Fruit fly (Drosophila melanogaster) whole organism, wandering third instar larva: ENCODE data around the gene Agpat1.

ENCODE experiments used
- CG32264 ChIP-seq: fragments of 200-800 bp; sonication (Bioruptor generic); optimal IDR thresholded peaks from 2 replicates; lab custom pipeline; 2016; ENCODE audit warnings: missing biosample characterization, missing genetic modification characterization
- Dfd ChIP-seq: fragments of >200 bp; optimal IDR thresholded peaks from 2 replicates; lab custom pipeline; 2017; ENCODE audit warnings: missing biosample characterization, missing genetic modification characterization
- GATAd ChIP-seq: sonication (Bioruptor generic); optimal IDR thresholded peaks from 2 replicates; lab custom pipeline; 2016; ENCODE audit warnings: missing biosample characterization, missing genetic modification characterization
- HLH106 ChIP-seq: fragments of 200-800 bp; optimal IDR thresholded peaks from 3 replicates; lab custom pipeline; 2019; ENCODE audit warnings: missing biosample characterization, mild to moderate bottlenecking, missing genetic modification characterization, moderate library complexity
- OdsH ChIP-seq: fragments of 200-800 bp; sonication (Bioruptor generic); optimal IDR thresholded peaks from 2 replicates; lab custom pipeline; 2016; ENCODE audit warnings: missing biosample characterization, mild to moderate bottlenecking, missing genetic modification characterization
- Rel ChIP-seq, 2 experiments: fragments of 200-800 bp; sonication (Bioruptor generic) in 1 of 2; optimal IDR thresholded peaks; 2 replicates in 1 of 2; 3 replicates in 1 of 2; lab custom pipeline; 2016 to 2019; ENCODE audit warnings: mild to moderate bottlenecking in 2 of 2, missing biosample characterization in 2 of 2, missing genetic modification characterization in 2 of 2, moderate library complexity in 1 of 2
- Sp1 ChIP-seq: fragments of 200-800 bp; sonication (Bioruptor generic); optimal IDR thresholded peaks from 3 replicates; lab custom pipeline; 2019; ENCODE audit warnings: missing biosample characterization, mild to moderate bottlenecking, missing genetic modification characterization, moderate library complexity
- brk ChIP-seq: fragments of 200-800 bp; sonication (Bioruptor generic); optimal IDR thresholded peaks from 2 replicates; lab custom pipeline; 2016; ENCODE audit warnings: missing biosample characterization, mild to moderate bottlenecking, missing genetic modification characterization
- dsf ChIP-seq: sonication (Bioruptor generic); optimal IDR thresholded peaks from 2 replicates; lab custom pipeline; 2016; ENCODE audit warnings: missing biosample characterization, missing genetic modification characterization, borderline replicate concordance
- pan ChIP-seq: fragments of >200 bp; optimal IDR thresholded peaks from 2 replicates; lab custom pipeline; 2017
- rgr ChIP-seq: fragments of 200-800 bp; sonication (Bioruptor generic); optimal IDR thresholded peaks from 3 replicates; lab custom pipeline; 2016; ENCODE audit warnings: missing biosample characterization, mild to moderate bottlenecking, missing genetic modification characterization
- sage ChIP-seq: fragments of 200-800 bp; sonication (Bioruptor generic); optimal IDR thresholded peaks from 2 replicates; lab custom pipeline; 2016; ENCODE audit warnings: missing biosample characterization, mild to moderate bottlenecking, missing genetic modification characterization
- woc ChIP-seq: sonication (Bioruptor generic); optimal IDR thresholded peaks from 2 replicates; lab custom pipeline; 2016; ENCODE audit warnings: missing biosample characterization, mild to moderate bottlenecking, missing genetic modification characterization

Agpat1 gene

dm6 chrX:12784690-12785441 is 19.8 kb downstream of the Agpat1 start, which contains the start of gene CG32647:
CG32647 (minus strand) TSS chrX:12784958.
- TF ChIP-seq brk (peak; percentile 8), Dfd (GFP tag; lab: Kevin White, UChicago) (peak; percentile 46), GATAd (no peak), dsf (GFP tag; lab: Kevin White, UChicago) (no peak)

- TF ChIP-seq OdsH (GFP tag; lab: Kevin White, UChicago) (no peak), GATAd (no peak), rgr (GFP tag; lab: Kevin White, UChicago) (no peak), Rel (GFP tag; optimal IDR thresholded peaks at IDR 0.05; lab: Kevin White, UChicago) (no peak), Rel (tag; optimal IDR thresholded peaks at IDR 0.05; lab: Kevin White, UChicago) (peak; percentile 58), woc (no peak)
These were observed 36.3 kb downstream of the Agpat1 start, which contains the start of gene Nep6 for dm6 chrX:12801357-12801756. Nep6 (plus strand) TSS chrX:12801661.

dm6 chrX:12821556-12821955 is 56.5 kb downstream of the Agpat1 start:
- no peak for TF ChIP-seq OdsH (GFP tag; lab: Kevin White, UChicago)
- TF ChIP-seq Sp1 (GFP tag; lab: Kevin White, UChicago), result no peak
- TF ChIP-seq Rel (GFP tag; optimal IDR thresholded peaks at IDR 0.05; lab: Kevin White, UChicago), result no peak
- no peak for TF ChIP-seq Rel (tag; optimal IDR thresholded peaks at IDR 0.05; lab: Kevin White, UChicago)
- no peak for TF ChIP-seq sage (GFP tag; lab: Kevin White, UChicago)
- TF ChIP-seq pan (lab: Kevin White, UChicago), result no peak
- TF ChIP-seq HLH106 (tag; lab: Kevin White, UChicago), result no peak
- no peak for TF ChIP-seq CG32264 (GFP tag; lab: Kevin White, UChicago)
- TF ChIP-seq, all 38 proteins: peak for 0
